Fruit fly (Drosophila melanogaster) whole organism, embryonic: ENCODE measurements around the gene CG10311.

Source experiments
- Abd-B ChIP-seq: fragments of 200-800 bp; sonication (Bioruptor generic); optimal IDR thresholded peaks from 2 replicates; lab custom pipeline; 2018; ENCODE audit warnings: missing biosample characterization, mild to moderate bottlenecking, missing genetic modification characterization, moderate library complexity
- Awh ChIP-seq: fragments of 200-800 bp; sonication (Bioruptor generic); IDR thresholded peaks from 2 replicates; pipeline ENCODE4, ENCODE4 v1.3.6; 2022; ENCODE audit warnings: missing biosample characterization, missing genetic modification characterization
- Bgb ChIP-seq: fragments of 200-800 bp; sonication (Bioruptor generic); IDR thresholded peaks from 2 replicates; pipeline ENCODE4 v1.3.6; 2022; ENCODE audit warnings: missing biosample characterization, missing genetic modification characterization; ENCODE audit not compliant: partially characterized antibody
- CG10147 ChIP-seq: fragments of 200-800 bp; sonication (Bioruptor generic); optimal IDR thresholded peaks from 2 replicates; lab custom pipeline; 2019; ENCODE audit warnings: missing biosample characterization, mild to moderate bottlenecking, missing genetic modification characterization, moderate library complexity
- CG11456 ChIP-seq: fragments of 200-800 bp; sonication (Bioruptor generic); IDR thresholded peaks from 3 replicates; pipeline ENCODE4 v1.3.6; 2022; ENCODE audit warnings: missing biosample characterization, missing genetic modification characterization
- CG13296 ChIP-seq: fragments of 200-800 bp; sonication (Bioruptor generic); optimal IDR thresholded peaks from 3 replicates; lab custom pipeline; 2018; ENCODE audit warnings: missing biosample characterization, mild to moderate bottlenecking, missing genetic modification characterization
- CG14014 ChIP-seq: fragments of 200-800 bp; sonication (Bioruptor generic); IDR thresholded peaks from 2 replicates; pipeline ENCODE4 v1.3.6; 2022; ENCODE audit warnings: missing biosample characterization, missing genetic modification characterization
- CG14441 ChIP-seq: fragments of 200-800 bp; sonication (Bioruptor generic); IDR thresholded peaks from 2 replicates; pipeline ENCODE4 v1.3.6; 2022; ENCODE audit warnings: missing biosample characterization, missing genetic modification characterization
- CG15269 ChIP-seq: fragments of 200-800 bp; sonication (Bioruptor generic); optimal IDR thresholded peaks from 2 replicates; lab custom pipeline; 2018; ENCODE audit warnings: missing biosample characterization, mild to moderate bottlenecking, missing genetic modification characterization, moderate library complexity
- CG1603 ChIP-seq: fragments of 200-800 bp; sonication (Bioruptor generic); optimal IDR thresholded peaks from 2 replicates; lab custom pipeline; 2019; ENCODE audit warnings: missing biosample characterization, mild to moderate bottlenecking, missing genetic modification characterization, moderate library complexity
- CG17568 ChIP-seq: fragments of 200-800 bp; sonication (Bioruptor generic); optimal IDR thresholded peaks from 2 replicates; lab custom pipeline; 2018; ENCODE audit warnings: missing biosample characterization, mild to moderate bottlenecking, missing genetic modification characterization, moderate library complexity
- CG2712 ChIP-seq: fragments of 200-800 bp; optimal IDR thresholded peaks from 3 replicates; lab custom pipeline; 2019; ENCODE audit warnings: missing biosample characterization, mild to moderate bottlenecking, missing genetic modification characterization, moderate library complexity
- CG4404 ChIP-seq: fragments of 200-800 bp; sonication (Bioruptor generic); IDR thresholded peaks from 2 replicates; pipeline ENCODE4 v1.3.6; 2022; ENCODE audit warnings: missing biosample characterization, missing genetic modification characterization
- CG7357 ChIP-seq: fragments of 200-800 bp; sonication (Bioruptor generic); IDR thresholded peaks from 3 replicates; pipeline ENCODE4 v1.3.6; 2022; ENCODE audit warnings: missing biosample characterization, missing genetic modification characterization
- CG7745 ChIP-seq: fragments of 200-800 bp; sonication (Bioruptor generic); optimal IDR thresholded peaks from 2 replicates; lab custom pipeline; 2018; ENCODE audit warnings: missing biosample characterization, mild to moderate bottlenecking, missing genetic modification characterization, moderate library complexity
- CG8924 ChIP-seq: fragments of 200-800 bp; optimal IDR thresholded peaks from 3 replicates; lab custom pipeline; 2019; ENCODE audit warnings: missing biosample characterization, mild to moderate bottlenecking, missing genetic modification characterization, moderate library complexity
- CG9876 ChIP-seq: fragments of 200-800 bp; sonication (Bioruptor generic); optimal IDR thresholded peaks from 2 replicates; lab custom pipeline; 2016; ENCODE audit warnings: missing biosample characterization, missing genetic modification characterization
- Chrac-16 ChIP-seq: fragments of 200-800 bp; sonication (Bioruptor generic); optimal IDR thresholded peaks from 3 replicates; lab custom pipeline; 2016; ENCODE audit warnings: missing biosample characterization, missing genetic modification characterization
- CoRest ChIP-seq: fragments of 200-800 bp; sonication (Bioruptor generic); optimal IDR thresholded peaks from 3 replicates; lab custom pipeline; 2018; ENCODE audit warnings: missing biosample characterization, mild to moderate bottlenecking, missing genetic modification characterization, moderate library complexity
- Doc3 ChIP-seq: fragments of 200-800 bp; sonication (Bioruptor generic); IDR thresholded peaks from 3 replicates; pipeline ENCODE4 v1.3.6; 2022; ENCODE audit warnings: missing biosample characterization, missing genetic modification characterization; ENCODE audit not compliant: partially characterized antibody
- Ets65A ChIP-seq: fragments of 200-800 bp; sonication (Bioruptor generic); peaks from one replicate; lab custom pipeline; 2016; ENCODE audit warnings: missing biosample characterization, missing genetic modification characterization
- GATAe ChIP-seq: fragments of 200-800 bp; sonication (Bioruptor generic); conservative IDR thresholded peaks from 2 replicates; pipeline ENCODE4 v1.3.6; 2022; ENCODE audit warnings: missing biosample characterization, missing genetic modification characterization
- Hsf ChIP-seq: fragments of 200-800 bp; sonication (Bioruptor generic); optimal IDR thresholded peaks from 3 replicates; lab custom pipeline; 2016; ENCODE audit warnings: missing biosample characterization, missing genetic modification characterization
- Jarid2 ChIP-seq: fragments of 200-800 bp; sonication (Bioruptor generic); optimal IDR thresholded peaks from 3 replicates; lab custom pipeline; 2017; ENCODE audit warnings: mild to moderate bottlenecking, missing biosample characterization, missing genetic modification reagents, missing genetic modification characterization
- Mad ChIP-seq: fragments of 200-800 bp; sonication (Bioruptor generic); optimal IDR thresholded peaks from 2 replicates; lab custom pipeline; 2016; ENCODE audit warnings: missing biosample characterization, missing genetic modification characterization
- Med ChIP-seq: fragments of 200-800 bp; sonication (Bioruptor generic); peaks from one replicate; lab custom pipeline; 2016; ENCODE audit warnings: missing biosample characterization, missing genetic modification characterization, mild to moderate bottlenecking, inconsistent platforms, moderate library complexity
- NFAT ChIP-seq: fragments of 200-800 bp; sonication (Bioruptor generic); IDR thresholded peaks from 2 replicates; pipeline ENCODE4 v1.3.6; 2022; ENCODE audit warnings: missing biosample characterization, missing genetic modification characterization
- Nf-YA ChIP-seq: fragments of 200-800 bp; sonication (Bioruptor generic); IDR thresholded peaks from 2 replicates; pipeline ENCODE4 v1.3.6; 2022; ENCODE audit warnings: missing biosample characterization, missing genetic modification characterization
- Nf-YC ChIP-seq: fragments of 200-800 bp; optimal IDR thresholded peaks from 3 replicates; lab custom pipeline; 2019; ENCODE audit warnings: missing biosample characterization, mild to moderate bottlenecking, missing genetic modification characterization, moderate library complexity
- Taf1 ChIP-seq: fragments of 200-800 bp; sonication (Bioruptor generic); IDR thresholded peaks from 2 replicates; pipeline ENCODE4 v1.3.6; 2022; ENCODE audit warnings: missing biosample characterization, missing genetic modification characterization
- amos ChIP-seq: fragments of 200-800 bp; sonication (Bioruptor generic); IDR thresholded peaks from 2 replicates; pipeline ENCODE4 v1.3.6; 2022; ENCODE audit warnings: missing biosample characterization, missing genetic modification characterization; ENCODE audit not compliant: partially characterized antibody
- az2 ChIP-seq: fragments of 200-800 bp; sonication (Bioruptor generic); optimal IDR thresholded peaks from 3 replicates; lab custom pipeline; 2016; ENCODE audit warnings: missing biosample characterization, missing genetic modification characterization
- crp ChIP-seq, 2 experiments: fragments of 200-800 bp; sonication (Bioruptor generic); optimal IDR thresholded peaks; 2 replicates in 1 of 2; 3 replicates in 1 of 2; lab custom pipeline; 2017; ENCODE audit warnings: missing biosample characterization in 2 of 2, missing genetic modification characterization in 2 of 2, mild to moderate bottlenecking in 1 of 2, moderate library complexity in 1 of 2
- dati ChIP-seq: fragments of 200-800 bp; sonication (Bioruptor generic); IDR thresholded peaks from 2 replicates; pipeline ENCODE4 v1.3.6; 2022; ENCODE audit warnings: missing biosample characterization, missing genetic modification characterization
- ems ChIP-seq: fragments of 200-800 bp; sonication (Bioruptor generic); optimal IDR thresholded peaks from 3 replicates; lab custom pipeline; 2016; ENCODE audit warnings: missing biosample characterization, missing genetic modification characterization
- eve ChIP-seq, 2 experiments: fragments of >200 bp; optimal IDR thresholded peaks; 2 replicates each; lab custom pipeline; 2017; ENCODE audit warnings: missing biosample characterization in 2 of 2, missing genetic modification characterization in 2 of 2
- ewg ChIP-seq: fragments of 200-800 bp; sonication (Bioruptor generic); optimal IDR thresholded peaks from 3 replicates; lab custom pipeline; 2017; ENCODE audit warnings: mild to moderate bottlenecking, missing biosample characterization, missing genetic modification reagents, missing genetic modification characterization
- gce ChIP-seq: fragments of 200-800 bp; sonication (Bioruptor generic); IDR thresholded peaks from 3 replicates; pipeline ENCODE4 v1.3.6; 2022; ENCODE audit warnings: missing biosample characterization, missing genetic modification characterization
- grau ChIP-seq: fragments of 200-800 bp; optimal IDR thresholded peaks from 3 replicates; lab custom pipeline; 2019; ENCODE audit warnings: missing biosample characterization, mild to moderate bottlenecking, missing genetic modification characterization, moderate library complexity
- gt ChIP-seq: fragments of 200-800 bp; sonication (Bioruptor generic); IDR thresholded peaks from 2 replicates; pipeline ENCODE4 v1.3.6; 2022; ENCODE audit warnings: missing biosample characterization, missing genetic modification characterization
- insv ChIP-seq, 2 experiments: fragments of 200-800 bp; sonication (Bioruptor generic); optimal IDR thresholded peaks; 3 replicates each; lab custom pipeline; 2016 to 2018; ENCODE audit warnings: missing biosample characterization in 2 of 2, missing genetic modification characterization in 2 of 2
- mld ChIP-seq: fragments of 200-800 bp; sonication (Bioruptor generic); IDR thresholded peaks from 3 replicates; pipeline ENCODE4 v1.3.6; 2022; ENCODE audit warnings: missing biosample characterization, missing genetic modification characterization; ENCODE audit not compliant: partially characterized antibody
- nmo ChIP-seq: fragments of 200-800 bp; sonication (Bioruptor generic); optimal IDR thresholded peaks from 2 replicates; lab custom pipeline; 2018; ENCODE audit warnings: missing biosample characterization, mild to moderate bottlenecking, missing genetic modification characterization, moderate library complexity
- oc ChIP-seq: fragments of 200-800 bp; sonication (Bioruptor generic); optimal IDR thresholded peaks from 2 replicates; lab custom pipeline; 2018; ENCODE audit warnings: missing biosample characterization, mild to moderate bottlenecking, missing genetic modification characterization, moderate library complexity
- otp ChIP-seq: fragments of 200-800 bp; sonication (Bioruptor generic); IDR thresholded peaks from 3 replicates; pipeline ENCODE4, ENCODE4 v1.3.6; 2022; ENCODE audit warnings: missing biosample characterization, missing genetic modification characterization
- rib ChIP-seq: fragments of 200-800 bp; sonication (Bioruptor generic); IDR thresholded peaks from 2 replicates; pipeline ENCODE4 v1.3.6; 2022; ENCODE audit warnings: missing biosample characterization, missing genetic modification characterization
- sd ChIP-seq: fragments of 200-800 bp; sonication (Bioruptor generic); optimal IDR thresholded peaks from 3 replicates; lab custom pipeline; 2018; ENCODE audit warnings: missing biosample characterization, mild to moderate bottlenecking, missing genetic modification characterization, moderate library complexity
- sens ChIP-seq: fragments of 200-800 bp; sonication (Bioruptor generic); peaks from one replicate; lab custom pipeline; 2016; ENCODE audit warnings: missing biosample characterization, missing genetic modification characterization
- sna ChIP-seq: fragments of 200-800 bp; sonication (Bioruptor generic); IDR thresholded peaks from 2 replicates; pipeline ENCODE4 v1.3.6; 2022; ENCODE audit warnings: missing biosample characterization, missing genetic modification characterization; ENCODE audit not compliant: partially characterized antibody
- tgo ChIP-seq: fragments of 200-800 bp; sonication (Bioruptor generic); IDR thresholded peaks from 3 replicates; pipeline ENCODE4 v1.3.6; 2022; ENCODE audit warnings: missing biosample characterization, missing genetic modification characterization
- toy ChIP-seq: fragments of 200-800 bp; sonication (Bioruptor generic); IDR thresholded peaks from 2 replicates; pipeline ENCODE4 v1.3.6; 2022; ENCODE audit warnings: missing biosample characterization, missing genetic modification characterization
- twi ChIP-seq: fragments of 200-800 bp; optimal IDR thresholded peaks from 2 replicates; lab custom pipeline; 2019; ENCODE audit warnings: missing biosample characterization, mild to moderate bottlenecking, missing genetic modification characterization, moderate library complexity

The CG10311 gene

DNA sequence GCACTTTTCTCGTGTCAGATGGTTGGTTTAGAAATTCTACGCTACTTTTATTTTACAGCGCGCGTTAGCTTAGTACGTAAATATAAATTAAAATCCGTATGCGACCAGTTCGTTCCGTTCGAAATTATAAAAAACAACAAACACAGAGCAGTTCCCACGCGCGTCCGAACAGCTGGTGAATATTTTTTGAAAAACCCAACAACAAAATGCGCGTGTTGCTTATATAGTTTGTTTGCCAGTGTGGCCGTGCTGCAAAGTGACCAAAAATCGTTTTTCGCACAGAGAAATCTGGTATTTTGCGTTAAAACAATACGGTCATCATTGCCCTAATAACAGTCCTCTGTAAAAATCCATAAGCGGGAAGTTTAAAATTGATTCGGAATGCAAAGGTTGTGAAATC, 18.5 kb downstream of the CG10311 start (continued):
- no peak for TF ChIP-seq ewg (GFP tag; lab: Kevin White, UChicago)
- peak; percentile 49 for TF ChIP-seq amos (GFP tag; lab: Robert Waterston, UW)
- no peak for TF ChIP-seq oc
- TF ChIP-seq eve (GFP tag; optimal IDR thresholded peaks at IDR 0.05; lab: Kevin White, UChicago): no peak
- no peak for TF ChIP-seq rib (GFP tag; lab: Robert Waterston, UW)
- TF ChIP-seq dati (GFP tag; lab: Robert Waterston, UW): no peak
- no peak for TF ChIP-seq Doc3 (GFP tag; lab: Robert Waterston, UW)
- no peak for TF ChIP-seq ems (GFP tag; lab: Kevin White, UChicago)
- no peak for TF ChIP-seq gt (GFP tag; lab: Robert Waterston, UW)
- no peak for TF ChIP-seq CG11456 (GFP tag; lab: Robert Waterston, UW)
- no peak for TF ChIP-seq sna (GFP tag; lab: Robert Waterston, UW)
- TF ChIP-seq CG15269: no peak
- peak; percentile 9 for TF ChIP-seq CoRest
- peak; percentile 63 for TF ChIP-seq sens
- TF ChIP-seq CG13296: no peak
- TF ChIP-seq crp (GFP tag; optimal IDR thresholded peaks at IDR 0.05; lab: Kevin White, UChicago): peak in 1 of 2 experiments; percentile 81
- peak; percentile 28 for TF ChIP-seq CG7745 (tag; lab: Kevin White, UChicago)
- TF ChIP-seq Jarid2: peak; percentile 86
- TF ChIP-seq CG17568 (GFP tag; lab: Kevin White, UChicago): no peak
- TF ChIP-seq Bgb (GFP tag; lab: Robert Waterston, UW): no peak; the same call in 1 of the 2 replicates
- TF ChIP-seq otp (GFP tag; lab: Robert Waterston, UW): no peak
- no peak for TF ChIP-seq toy (GFP tag; lab: Robert Waterston, UW)
- TF ChIP-seq Awh (GFP tag; lab: Robert Waterston, UW): no peak
- TF ChIP-seq nmo: peak; percentile 20
- peak; percentile 25 for TF ChIP-seq grau (tag; lab: Kevin White, UChicago)
- peak; percentile 6 for TF ChIP-seq twi (tag; lab: Kevin White, UChicago)
- no peak for TF ChIP-seq gce (GFP tag; lab: Robert Waterston, UW)
- TF ChIP-seq Chrac-16 (GFP tag; lab: Kevin White, UChicago): no peak
- no peak for TF ChIP-seq Taf1 (GFP tag; lab: Robert Waterston, UW)
- peak; percentile 35 for TF ChIP-seq Nf-YC
- TF ChIP-seq NFAT (GFP tag; lab: Robert Waterston, UW): no peak
- no peak for TF ChIP-seq insv (GFP tag; optimal IDR thresholded peaks at IDR 0.05; lab: Kevin White, UChicago)
- peak; percentile 44 for TF ChIP-seq sd (tag; lab: Kevin White, UChicago)
- TF ChIP-seq CG4404 (GFP tag; lab: Robert Waterston, UW): no peak
- TF ChIP-seq Nf-YA: peak; percentile 38; the same call in 1 of the 2 replicates
- TF ChIP-seq az2 (GFP tag; lab: Kevin White, UChicago): no peak
- no peak for TF ChIP-seq CG9876 (GFP tag; lab: Kevin White, UChicago)
- no peak for TF ChIP-seq mld (GFP tag; lab: Robert Waterston, UW)
- TF ChIP-seq CG2712 (tag; lab: Kevin White, UChicago): peak; percentile 51
- no peak for TF ChIP-seq CG14014 (GFP tag; lab: Robert Waterston, UW)
- TF ChIP-seq GATAe: no peak
- TF ChIP-seq tgo (GFP tag; lab: Robert Waterston, UW): no peak
- TF ChIP-seq CG7357: no peak
- TF ChIP-seq CG10147: peak; percentile 12
- TF ChIP-seq CG8924: peak; percentile 43
- TF ChIP-seq CG1603 (tag; lab: Kevin White, UChicago): peak; percentile 79
- TF ChIP-seq CG14441 (GFP tag; lab: Robert Waterston, UW): no peak
- no peak for TF ChIP-seq Abd-B (GFP tag; lab: Kevin White, UChicago)
- TF ChIP-seq Ets65A: no peak
- peak; percentile 81 for TF ChIP-seq Med (GFP tag; lab: Kevin White, UChicago)
- TF ChIP-seq Mad: no peak
- TF ChIP-seq Hsf (GFP tag; lab: Kevin White, UChicago): no peak
